Fruit fly (Drosophila melanogaster) Kc167 (cell line): ENCODE results near the gene ifc.

Experiments used
- Sin3A ChIP-seq: fragments of >200 bp; optimal IDR thresholded peaks from 2 replicates; lab custom pipeline; 2018; ENCODE audit warnings: missing external identifiers
- psq ChIP-seq: fragments of >200 bp; optimal IDR thresholded peaks from 2 replicates; lab custom pipeline; 2017; ENCODE audit warnings: missing external identifiers

- TF ChIP-seq Sin3A (lab: Kevin White, UChicago) (no peak), psq (no peak)
Measured at dm6 chr2L:5974122-5974521, 12.0 kb upstream of the ifc start.
